Fruit fly (Drosophila melanogaster) whole organism, embryonic: Measurements from ENCODE around the gene CG6693.

Experiments
- Abd-B ChIP-seq: fragments of 200-800 bp; sonication (Bioruptor generic); optimal IDR thresholded peaks from 2 replicates; lab custom pipeline; 2018; ENCODE audit warnings: missing biosample characterization, mild to moderate bottlenecking, missing genetic modification characterization, moderate library complexity
- BtbVII ChIP-seq: fragments of 200-800 bp; sonication (Bioruptor generic); optimal IDR thresholded peaks from 3 replicates; lab custom pipeline; 2017; ENCODE audit warnings: missing biosample characterization, mild to moderate bottlenecking, missing genetic modification characterization
- CG11247 ChIP-seq: fragments of 200-800 bp; sonication (Bioruptor generic); IDR thresholded peaks from 2 replicates; pipeline ENCODE4 v1.3.6; 2022; ENCODE audit warnings: missing biosample characterization, missing genetic modification characterization
- CG12071 ChIP-seq: fragments of 200-800 bp; sonication (Bioruptor generic); optimal IDR thresholded peaks from 3 replicates; lab custom pipeline; 2018; ENCODE audit warnings: missing biosample characterization, mild to moderate bottlenecking, missing genetic modification characterization
- CG1233 ChIP-seq: fragments of 200-800 bp; sonication (Bioruptor generic); optimal IDR thresholded peaks from 4 replicates; lab custom pipeline; 2018; ENCODE audit warnings: missing biosample characterization, mild to moderate bottlenecking, missing genetic modification characterization
- CG13296 ChIP-seq: fragments of 200-800 bp; sonication (Bioruptor generic); optimal IDR thresholded peaks from 3 replicates; lab custom pipeline; 2018; ENCODE audit warnings: missing biosample characterization, mild to moderate bottlenecking, missing genetic modification characterization
- CG15073 ChIP-seq: fragments of 200-800 bp; sonication (Bioruptor generic); optimal IDR thresholded peaks from 2 replicates; lab custom pipeline; 2016; ENCODE audit warnings: missing biosample characterization, missing genetic modification characterization
- CG15514 ChIP-seq: fragments of 200-800 bp; sonication (Bioruptor generic); optimal IDR thresholded peaks from 3 replicates; lab custom pipeline; 2017; ENCODE audit warnings: missing biosample characterization, missing genetic modification characterization, mild to moderate bottlenecking, moderate library complexity, missing genetic modification reagents
- CG16863 ChIP-seq: fragments of 200-800 bp; sonication (Bioruptor generic); optimal IDR thresholded peaks from 3 replicates; lab custom pipeline; 2016; ENCODE audit warnings: missing biosample characterization, missing genetic modification characterization
- CG17361 ChIP-seq: fragments of 200-800 bp; sonication (Bioruptor generic); IDR thresholded peaks from 3 replicates; pipeline ENCODE4 v1.3.6; 2022; ENCODE audit warnings: missing biosample characterization, missing genetic modification characterization
- CG17612 ChIP-seq: fragments of 200-800 bp; sonication (Bioruptor generic); IDR thresholded peaks from 2 replicates; pipeline ENCODE4 v1.3.6; 2022; ENCODE audit warnings: missing biosample characterization, missing genetic modification characterization
- CG18599 ChIP-seq: fragments of 200-800 bp; sonication (Bioruptor generic); optimal IDR thresholded peaks from 3 replicates; lab custom pipeline; 2017; ENCODE audit warnings: missing biosample characterization, missing genetic modification characterization, mild to moderate bottlenecking, moderate library complexity, missing genetic modification reagents
- CG2889 ChIP-seq: fragments of 200-800 bp; sonication (Bioruptor generic); IDR thresholded peaks from 3 replicates; pipeline ENCODE4 v1.3.6; 2022; ENCODE audit warnings: missing biosample characterization, missing genetic modification characterization
- CG31365 ChIP-seq: fragments of 200-800 bp; sonication (Bioruptor generic); optimal IDR thresholded peaks from 2 replicates; lab custom pipeline; 2018; ENCODE audit warnings: missing biosample characterization, mild to moderate bottlenecking, missing genetic modification characterization
- CG32772 ChIP-seq: fragments of 200-800 bp; sonication (Bioruptor generic); IDR thresholded peaks from 2 replicates; pipeline ENCODE4 v1.3.6; 2022; ENCODE audit warnings: missing biosample characterization, missing genetic modification characterization
- CG6175 ChIP-seq: fragments of 200-800 bp; sonication (Bioruptor generic); IDR thresholded peaks from 3 replicates; pipeline ENCODE4 v1.3.6; 2022; ENCODE audit warnings: missing biosample characterization, missing genetic modification characterization
- CG6813 ChIP-seq: fragments of 200-800 bp; sonication (Bioruptor generic); optimal IDR thresholded peaks from 2 replicates; lab custom pipeline; 2017; ENCODE audit warnings: missing biosample characterization, missing genetic modification characterization, mild to moderate bottlenecking, moderate library complexity, missing genetic modification reagents
- CG8290 ChIP-seq, 3 experiments: fragments of 200-800 bp; sonication (Bioruptor generic); optimal IDR thresholded peaks; 2 replicates each; lab custom pipeline; 2016 to 2019; ENCODE audit warnings: missing biosample characterization in 3 of 3, missing genetic modification characterization in 3 of 3, mild to moderate bottlenecking in 2 of 3, moderate library complexity in 1 of 3
- CG8359 ChIP-seq: fragments of 200-800 bp; sonication (Bioruptor generic); optimal IDR thresholded peaks from 2 replicates; lab custom pipeline; 2017; ENCODE audit warnings: missing biosample characterization, mild to moderate bottlenecking, missing genetic modification characterization, borderline replicate concordance
- CG9727 ChIP-seq: fragments of 200-800 bp; sonication (Bioruptor generic); optimal IDR thresholded peaks from 3 replicates; lab custom pipeline; 2017; ENCODE audit warnings: missing biosample characterization, mild to moderate bottlenecking, missing genetic modification characterization
- Dfd ChIP-seq, 2 experiments: fragments of >200 bp; optimal IDR thresholded peaks; 2 replicates each; lab custom pipeline; 2017; ENCODE audit warnings: missing biosample characterization in 2 of 2, missing genetic modification characterization in 2 of 2
- Elba2 ChIP-seq: fragments of 200-800 bp; sonication (Bioruptor generic); optimal IDR thresholded peaks from 3 replicates; lab custom pipeline; 2016; ENCODE audit warnings: missing biosample characterization, missing genetic modification characterization
- Fer1 ChIP-seq: fragments of 200-800 bp; sonication (Bioruptor generic); optimal IDR thresholded peaks from 2 replicates; lab custom pipeline; 2017; ENCODE audit warnings: missing biosample characterization, mild to moderate bottlenecking, missing genetic modification characterization
- HHEX ChIP-seq: fragments of 200-800 bp; sonication (Bioruptor generic); optimal IDR thresholded peaks from 3 replicates; lab custom pipeline; 2017; ENCODE audit warnings: missing biosample characterization, mild to moderate bottlenecking, missing genetic modification characterization, missing genetic modification reagents
- Hr51 ChIP-seq, 2 experiments: fragments of 200-800 bp; sonication (Bioruptor generic); optimal IDR thresholded peaks; 2 replicates in 1 of 2; 3 replicates in 1 of 2; lab custom pipeline; 2016 to 2018; ENCODE audit warnings: missing biosample characterization in 2 of 2, missing genetic modification characterization in 2 of 2, mild to moderate bottlenecking in 1 of 2, moderate library complexity in 1 of 2
- Hsf ChIP-seq: fragments of 200-800 bp; sonication (Bioruptor generic); optimal IDR thresholded peaks from 3 replicates; lab custom pipeline; 2016; ENCODE audit warnings: missing biosample characterization, missing genetic modification characterization
- Med ChIP-seq: fragments of 200-800 bp; sonication (Bioruptor generic); peaks from one replicate; lab custom pipeline; 2016; ENCODE audit warnings: missing biosample characterization, missing genetic modification characterization, mild to moderate bottlenecking, inconsistent platforms, moderate library complexity
- Meics ChIP-seq: fragments of 200-800 bp; sonication (Bioruptor generic); optimal IDR thresholded peaks from 2 replicates; lab custom pipeline; 2017; ENCODE audit warnings: missing biosample characterization, mild to moderate bottlenecking, missing genetic modification characterization
- Nf-YA ChIP-seq: fragments of 200-800 bp; sonication (Bioruptor generic); IDR thresholded peaks from 2 replicates; pipeline ENCODE4 v1.3.6; 2022; ENCODE audit warnings: missing biosample characterization, missing genetic modification characterization
- Vsx1 ChIP-seq: fragments of 200-800 bp; sonication (Bioruptor generic); optimal IDR thresholded peaks from 2 replicates; lab custom pipeline; 2017; ENCODE audit warnings: missing biosample characterization, mild to moderate bottlenecking, missing genetic modification characterization, missing genetic modification reagents
- ci ChIP-seq: fragments of 200-800 bp; sonication (Bioruptor generic); IDR thresholded peaks from 3 replicates; pipeline ENCODE4 v1.3.6; 2022; ENCODE audit warnings: missing biosample characterization, missing genetic modification characterization
- crol ChIP-seq: fragments of 200-800 bp; sonication (Bioruptor generic); IDR thresholded peaks from 2 replicates; pipeline ENCODE4 v1.3.6; 2022; ENCODE audit warnings: missing biosample characterization, missing genetic modification characterization
- dm ChIP-seq: fragments of 200-800 bp; sonication (Bioruptor generic); optimal IDR thresholded peaks from 3 replicates; lab custom pipeline; 2016; ENCODE audit warnings: missing biosample characterization, missing genetic modification characterization
- dmrt11E ChIP-seq: fragments of 200-800 bp; sonication (Bioruptor generic); optimal IDR thresholded peaks from 3 replicates; lab custom pipeline; 2018; ENCODE audit warnings: missing biosample characterization, mild to moderate bottlenecking, missing genetic modification characterization, moderate library complexity
- exex ChIP-seq: fragments of 200-800 bp; sonication (Bioruptor generic); optimal IDR thresholded peaks from 4 replicates; lab custom pipeline; 2018; ENCODE audit warnings: missing biosample characterization, mild to moderate bottlenecking, missing genetic modification characterization, moderate library complexity
- fd3F ChIP-seq: fragments of 200-800 bp; sonication (Bioruptor generic); optimal IDR thresholded peaks from 2 replicates; lab custom pipeline; 2018; ENCODE audit warnings: missing biosample characterization, mild to moderate bottlenecking, missing genetic modification characterization, moderate library complexity
- fd64A ChIP-seq: fragments of 200-800 bp; sonication (Bioruptor generic); optimal IDR thresholded peaks from 3 replicates; lab custom pipeline; 2018; ENCODE audit warnings: missing biosample characterization, mild to moderate bottlenecking, missing genetic modification characterization
- fu2 ChIP-seq: fragments of 200-800 bp; sonication (Bioruptor generic); optimal IDR thresholded peaks from 2 replicates; lab custom pipeline; 2016; ENCODE audit warnings: missing biosample characterization, missing genetic modification characterization
- grau ChIP-seq: fragments of 200-800 bp; optimal IDR thresholded peaks from 3 replicates; lab custom pipeline; 2019; ENCODE audit warnings: missing biosample characterization, mild to moderate bottlenecking, missing genetic modification characterization, moderate library complexity
- insv ChIP-seq, 2 experiments: fragments of 200-800 bp; sonication (Bioruptor generic); optimal IDR thresholded peaks; 3 replicates each; lab custom pipeline; 2016 to 2018; ENCODE audit warnings: missing biosample characterization in 2 of 2, missing genetic modification characterization in 2 of 2
- ken ChIP-seq: fragments of 200-800 bp; sonication (Bioruptor generic); IDR thresholded peaks from 3 replicates; pipeline ENCODE4 v1.3.6; 2022; ENCODE audit warnings: missing biosample characterization, missing genetic modification characterization
- lmd ChIP-seq: fragments of 200-800 bp; sonication (Bioruptor generic); IDR thresholded peaks from 2 replicates; pipeline ENCODE4 v1.3.6; 2022; ENCODE audit warnings: missing biosample characterization, missing genetic modification characterization
- phol ChIP-seq: fragments of 200-800 bp; sonication (Bioruptor generic); optimal IDR thresholded peaks from 3 replicates; lab custom pipeline; 2018; ENCODE audit warnings: missing biosample characterization, mild to moderate bottlenecking, missing genetic modification characterization, moderate library complexity
- pita ChIP-seq: fragments of 200-800 bp; sonication (Bioruptor generic); optimal IDR thresholded peaks from 2 replicates; lab custom pipeline; 2017; ENCODE audit warnings: missing biosample characterization, mild to moderate bottlenecking, missing genetic modification characterization
- row ChIP-seq: fragments of 200-800 bp; sonication (Bioruptor generic); IDR thresholded peaks from 3 replicates; pipeline ENCODE4 v1.3.6; 2022; ENCODE audit warnings: missing biosample characterization, missing genetic modification characterization
- sens ChIP-seq: fragments of 200-800 bp; sonication (Bioruptor generic); peaks from one replicate; lab custom pipeline; 2016; ENCODE audit warnings: missing biosample characterization, missing genetic modification characterization
- so ChIP-seq: fragments of 200-800 bp; sonication (Bioruptor generic); IDR thresholded peaks from 3 replicates; pipeline ENCODE4 v1.3.6; 2022; ENCODE audit warnings: missing biosample characterization, missing genetic modification characterization
- stwl ChIP-seq: fragments of 200-800 bp; sonication (Bioruptor generic); optimal IDR thresholded peaks from 3 replicates; lab custom pipeline; 2018; ENCODE audit warnings: missing biosample characterization, mild to moderate bottlenecking, missing genetic modification characterization, moderate library complexity
- tap ChIP-seq: fragments of 200-800 bp; optimal IDR thresholded peaks from 3 replicates; lab custom pipeline; 2019; ENCODE audit warnings: missing biosample characterization, mild to moderate bottlenecking, missing genetic modification characterization, moderate library complexity
- wek ChIP-seq: fragments of 200-800 bp; sonication (Bioruptor generic); optimal IDR thresholded peaks from 3 replicates; lab custom pipeline; 2018; ENCODE audit warnings: missing biosample characterization, mild to moderate bottlenecking, missing genetic modification characterization, moderate library complexity

Gene CG6693

DNA sequence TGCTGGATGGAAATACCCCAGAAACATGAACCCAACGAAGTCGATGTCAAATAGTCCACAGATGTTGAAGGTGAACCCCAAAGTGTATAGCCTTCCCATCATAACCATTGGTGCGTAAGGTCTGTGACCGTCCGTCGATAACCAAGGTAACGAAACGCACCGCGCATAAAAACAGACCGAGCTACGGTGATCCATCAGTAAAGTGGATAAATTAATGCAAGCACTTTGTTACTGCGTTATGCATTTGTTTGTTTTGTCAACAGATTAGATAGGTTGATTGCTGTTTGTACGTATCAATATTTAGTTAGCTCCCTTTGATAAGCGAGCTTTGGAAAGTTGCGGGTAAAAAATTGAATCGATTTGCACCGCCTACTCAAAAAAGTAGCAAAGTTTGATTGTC, 43.1 kb downstream of the CG6693 start (continued):
- TF ChIP-seq HHEX (GFP tag; lab: Kevin White, UChicago) (peak; percentile 17), crol (GFP tag; lab: Robert Waterston, UW) (no peak), phol (no peak), so (GFP tag; lab: Robert Waterston, UW) (0 out of 3 replicates have a peak, but pooled peaks have one; percentile 17), fd3F (GFP tag; lab: Kevin White, UChicago) (no peak), CG31365 (no peak), insv (GFP tag; optimal IDR thresholded peaks at IDR 0.05; lab: Kevin White, UChicago) (no peak), CG18599 (GFP tag; lab: Kevin White, UChicago) (peak; percentile 22), grau (peak; percentile 58), Vsx1 (GFP tag; lab: Kevin White, UChicago) (no peak), dmrt11E (tag; lab: Kevin White, UChicago) (no peak), exex (tag; lab: Kevin White, UChicago) (peak; percentile 42), CG15514 (GFP tag; lab: Kevin White, UChicago) (peak; percentile 21), stwl (no peak), Fer1 (GFP tag; lab: Kevin White, UChicago) (peak; percentile 22), Hr51 (GFP tag; optimal IDR thresholded peaks at IDR 0.05; lab: Kevin White, UChicago) (peak in 1 of 2 experiments; percentile 14), CG17361 (GFP tag; lab: Robert Waterston, UW) (no peak), sens (GFP tag; lab: Kevin White, UChicago) (peak; percentile 60), Meics (peak; percentile 90), CG8359 (GFP tag; lab: Kevin White, UChicago) (no peak), Abd-B (GFP tag; lab: Kevin White, UChicago) (no peak), Dfd (GFP tag; optimal IDR thresholded peaks at IDR 0.05; lab: Kevin White, UChicago) (no peak), CG1233 (GFP tag; lab: Kevin White, UChicago) (peak; percentile 27), Hsf (GFP tag; lab: Kevin White, UChicago) (no peak), CG16863 (GFP tag; lab: Kevin White, UChicago) (no peak), ci (GFP tag; lab: Robert Waterston, UW) (0 out of 3 replicates have a peak, but pooled peaks have one; percentile 14), Elba2 (GFP tag; lab: Kevin White, UChicago) (no peak), fd64A (peak; percentile 7), CG13296 (GFP tag; lab: Kevin White, UChicago) (peak; percentile 15), ken (no peak), tap (tag; lab: Kevin White, UChicago) (peak; percentile 11), CG6175 (GFP tag; lab: Robert Waterston, UW) (no peak), wek (GFP tag; lab: Kevin White, UChicago) (peak; percentile 49), dm (GFP tag; lab: Kevin White, UChicago) (no peak), fu2 (no peak), CG11247 (no peak), BtbVII (GFP tag; lab: Kevin White, UChicago) (peak; percentile 40), CG12071 (GFP tag; lab: Kevin White, UChicago) (peak; percentile 40), CG9727 (no peak), lmd (GFP tag; lab: Robert Waterston, UW) (no peak), CG15073 (GFP tag; lab: Kevin White, UChicago) (no peak), CG6813 (GFP tag; lab: Kevin White, UChicago) (peak; percentile 23), Nf-YA (GFP tag; lab: Robert Waterston, UW) (no peak), CG17612 (no peak), CG8290 (GFP tag; optimal IDR thresholded peaks at IDR 0.05; lab: Kevin White, UChicago) (no peak), CG8290 (tag; optimal IDR thresholded peaks at IDR 0.05; lab: Kevin White, UChicago) (peak in 1 of 2 experiments; percentile 12), pita (GFP tag; lab: Kevin White, UChicago) (no peak), CG32772 (GFP tag; lab: Robert Waterston, UW) (0 out of 2 replicates have a peak, but pooled peaks have one; percentile 18), row (GFP tag; lab: Robert Waterston, UW) (peak; percentile 13; the same call in 1 of the 3 replicates), CG2889 (no peak), Med (GFP tag; lab: Kevin White, UChicago) (peak; percentile 70)
